Worm (Caenorhabditis elegans) whole organism, mixed stage, embryonic: ENCODE results near the gene F22F1.2.

Experiments
- M03D4.4 ChIP-seq: sonication (generic microtip); optimal IDR thresholded peaks from 2 replicates; lab custom pipeline; 2017; ENCODE audit warnings: mild to moderate bottlenecking, missing genetic modification characterization, missing compliant biosample characterization
- bed-3 ChIP-seq: fragments of 200-800 bp; sonication (Bioruptor generic); optimal IDR thresholded peaks from 3 replicates; lab custom pipeline; 2018; ENCODE audit warnings: mild to moderate bottlenecking, missing genetic modification characterization, moderate library complexity, missing compliant biosample characterization
- ceh-39 ChIP-seq: fragments of 150-350 bp; optimal IDR thresholded peaks from 2 replicates; lab custom pipeline; 2014; ENCODE audit warnings: missing biosample characterization, missing genetic modification characterization
- ceh-43 ChIP-seq: fragments of 200-800 bp; sonication (Bioruptor generic); optimal IDR thresholded peaks from 2 replicates; lab custom pipeline; 2018; ENCODE audit warnings: mild to moderate bottlenecking, missing genetic modification characterization, moderate library complexity, missing compliant biosample characterization
- ceh-83 ChIP-seq: fragments of 200-800 bp; sonication (Bioruptor generic); optimal IDR thresholded peaks from 2 replicates; lab custom pipeline; 2018; ENCODE audit warnings: mild to moderate bottlenecking, missing genetic modification characterization, missing compliant biosample characterization
- ces-1 ChIP-seq: fragments of 150-350 bp; optimal IDR thresholded peaks from 2 replicates; lab custom pipeline; 2014; ENCODE audit warnings: missing biosample characterization, missing genetic modification reagents, missing genetic modification characterization
- cnd-1 ChIP-seq: fragments of 200-800 bp; sonication (Bioruptor generic); optimal IDR thresholded peaks from 2 replicates; lab custom pipeline; 2018; ENCODE audit warnings: mild to moderate bottlenecking, missing genetic modification characterization, missing compliant biosample characterization
- drap-1 ChIP-seq: fragments of 200-800 bp; sonication (Bioruptor generic); optimal IDR thresholded peaks from 3 replicates; lab custom pipeline; 2018; ENCODE audit warnings: mild to moderate bottlenecking, missing genetic modification characterization, missing compliant biosample characterization
- elt-1 ChIP-seq: sonication (generic microtip); optimal IDR thresholded peaks from 2 replicates; lab custom pipeline; 2017; ENCODE audit warnings: missing genetic modification characterization, mild to moderate bottlenecking, missing compliant biosample characterization, antibody characterized with exemption, moderate library complexity, borderline replicate concordance; ENCODE audit not compliant: insufficient read depth
- elt-3 ChIP-seq: fragments of 150-350 bp; optimal IDR thresholded peaks from 2 replicates; lab custom pipeline; 2014; ENCODE audit warnings: missing biosample characterization, missing genetic modification characterization
- flh-1 ChIP-seq: fragments of 200-800 bp; sonication (Bioruptor generic); optimal IDR thresholded peaks from 2 replicates; lab custom pipeline; 2018; ENCODE audit warnings: mild to moderate bottlenecking, missing genetic modification characterization, moderate library complexity, missing compliant biosample characterization
- ham-2 ChIP-seq: fragments of 200-800 bp; sonication (Bioruptor generic); optimal IDR thresholded peaks from 2 replicates; lab custom pipeline; 2018; ENCODE audit warnings: mild to moderate bottlenecking, missing genetic modification characterization, missing compliant biosample characterization
- lin-13 ChIP-seq: fragments of 150-350 bp; optimal IDR thresholded peaks from 2 replicates; lab custom pipeline; 2014; ENCODE audit warnings: missing biosample characterization, missing genetic modification characterization
- lin-32 ChIP-seq: fragments of 200-800 bp; sonication (Bioruptor generic); optimal IDR thresholded peaks from 2 replicates; lab custom pipeline; 2018; ENCODE audit warnings: mild to moderate bottlenecking, missing genetic modification characterization, missing compliant biosample characterization
- lsy-2 ChIP-seq: fragments of 150-350 bp; optimal IDR thresholded peaks from 2 replicates; lab custom pipeline; 2014; ENCODE audit warnings: missing biosample characterization, missing genetic modification characterization
- mab-5 ChIP-seq: fragments of 150-350 bp; optimal IDR thresholded peaks from 2 replicates; lab custom pipeline; 2014; ENCODE audit warnings: missing biosample characterization, missing genetic modification characterization
- mep-1 ChIP-seq: fragments of 150-350 bp; optimal IDR thresholded peaks from 2 replicates; lab custom pipeline; 2017; ENCODE audit warnings: missing biosample characterization, missing genetic modification reagents, missing genetic modification characterization, inconsistent platforms
- nhr-12 ChIP-seq: fragments of 150-350 bp; optimal IDR thresholded peaks from 2 replicates; lab custom pipeline; 2014; ENCODE audit warnings: missing biosample characterization, missing genetic modification characterization
- nhr-2 ChIP-seq: fragments of 150-350 bp; optimal IDR thresholded peaks from 2 replicates; lab custom pipeline; 2014; ENCODE audit warnings: missing biosample characterization, missing genetic modification characterization
- nhr-237 ChIP-seq: fragments of 150-350 bp; optimal IDR thresholded peaks from 2 replicates; lab custom pipeline; 2014; ENCODE audit warnings: missing biosample characterization, missing genetic modification characterization
- nhr-28 ChIP-seq: fragments of 150-350 bp; optimal IDR thresholded peaks from 2 replicates; lab custom pipeline; 2014; ENCODE audit warnings: missing biosample characterization, missing genetic modification characterization
- nhr-76 ChIP-seq: sonication (generic microtip); optimal IDR thresholded peaks from 2 replicates; lab custom pipeline; 2017; ENCODE audit warnings: missing biosample characterization, missing genetic modification characterization
- pha-4 ChIP-seq: fragments of 150-350 bp; optimal IDR thresholded peaks from 2 replicates; lab custom pipeline; 2018; ENCODE audit warnings: missing biosample characterization, missing genetic modification reagents, missing genetic modification characterization
- sem-2 ChIP-seq: fragments of 200-800 bp; sonication (Bioruptor generic); optimal IDR thresholded peaks from 2 replicates; lab custom pipeline; 2018; ENCODE audit warnings: mild to moderate bottlenecking, missing genetic modification characterization, missing compliant biosample characterization
- snpc-4 ChIP-seq: fragments of 150-350 bp; optimal IDR thresholded peaks from 2 replicates; lab custom pipeline; 2014; ENCODE audit warnings: missing biosample characterization, missing genetic modification characterization
- sptf-1 ChIP-seq: sonication (generic microtip); optimal IDR thresholded peaks from 2 replicates; lab custom pipeline; 2017; ENCODE audit warnings: mild to moderate bottlenecking, missing genetic modification characterization, moderate library complexity, missing compliant biosample characterization
- unc-120 ChIP-seq: sonication (generic microtip); optimal IDR thresholded peaks from 2 replicates; lab custom pipeline; 2017; ENCODE audit warnings: missing genetic modification characterization, missing compliant biosample characterization; ENCODE audit not compliant: poor library complexity, severe bottlenecking
- unc-39 ChIP-seq: fragments of 150-350 bp; optimal IDR thresholded peaks from 2 replicates; lab custom pipeline; 2014; ENCODE audit warnings: missing biosample characterization, missing genetic modification characterization
- unc-62 ChIP-seq: fragments of 150-350 bp; optimal IDR thresholded peaks from 2 replicates; lab custom pipeline; 2014; ENCODE audit warnings: missing biosample characterization, missing genetic modification reagents, missing genetic modification characterization
- zip-8 ChIP-seq: fragments of 150-350 bp; optimal IDR thresholded peaks from 2 replicates; lab custom pipeline; 2014; ENCODE audit warnings: missing biosample characterization, missing genetic modification characterization
- ztf-11 ChIP-seq: fragments of 150-350 bp; optimal IDR thresholded peaks from 2 replicates; lab custom pipeline; 2014; ENCODE audit warnings: missing biosample characterization, missing genetic modification characterization

The F22F1.2 gene

DNA sequence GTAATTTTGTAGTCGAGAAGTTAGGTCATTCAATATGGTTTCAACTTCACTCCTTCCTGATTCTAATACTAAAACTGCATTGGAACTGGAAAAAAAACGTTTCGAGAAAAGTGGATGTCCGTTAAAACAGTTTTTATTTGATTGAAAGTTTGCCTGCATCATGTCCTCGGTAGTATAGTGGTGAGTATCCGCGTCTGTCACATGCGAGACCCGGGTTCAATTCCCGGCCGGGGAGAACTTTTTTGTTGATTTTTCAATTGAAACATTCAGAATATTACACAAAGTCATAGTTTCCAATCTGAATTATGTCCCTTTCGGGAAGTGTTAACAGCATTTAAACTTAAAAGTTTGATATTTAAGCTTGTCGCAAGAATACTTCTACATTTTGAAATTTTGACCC lies 1.5 kb downstream of the F22F1.2 start:
- TF ChIP-seq lsy-2 (tag; lab: Kevin White, UChicago) (no peak), zip-8 (tag; lab: Kevin White, UChicago) (no peak), unc-39 (no peak), unc-62 (GFP tag; lab: Kevin White, UChicago) (no peak), mep-1 (tag; lab: Kevin White, UChicago) (no peak), ham-2 (GFP tag; lab: Kevin White, UChicago) (no peak), nhr-76 (tag; lab: Kevin White, UChicago) (no peak), lin-32 (GFP tag; lab: Kevin White, UChicago) (no peak), ztf-11 (tag; lab: Kevin White, UChicago) (no peak), drap-1 (GFP tag; lab: Kevin White, UChicago) (no peak), nhr-28 (no peak), ceh-39 (tag; lab: Kevin White, UChicago) (no peak), snpc-4 (tag; lab: Kevin White, UChicago) (no peak), nhr-2 (tag; lab: Kevin White, UChicago) (no peak), mab-5 (no peak), nhr-12 (tag; lab: Kevin White, UChicago) (no peak), unc-120 (tag; lab: Kevin White, UChicago) (no peak), ceh-43 (GFP tag; lab: Kevin White, UChicago) (no peak), ceh-83 (GFP tag; lab: Kevin White, UChicago) (no peak), elt-3 (no peak)

DNA sequence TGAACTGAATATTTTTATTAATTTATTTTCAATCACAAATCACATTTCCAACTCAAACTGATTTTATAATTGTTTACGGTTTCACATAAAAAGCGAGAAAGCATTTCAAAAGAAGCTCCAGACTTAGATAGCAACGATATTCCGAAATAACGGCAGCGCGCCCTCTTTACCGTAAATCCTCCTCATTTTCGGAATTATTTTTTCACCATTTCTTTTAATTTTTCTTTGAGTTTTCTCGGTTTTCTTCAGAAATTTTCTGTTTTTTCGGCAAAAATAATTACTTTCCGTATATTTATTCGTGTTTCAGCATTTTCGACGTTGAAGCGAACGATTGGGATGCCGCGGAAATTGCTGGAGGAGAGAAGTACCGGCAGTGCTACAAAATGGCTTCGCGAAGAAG lies 3.1 kb downstream of the F22F1.2 start, which contains the start of gene C02B8.1:
Gene C02B8.1, plus strand, starts transcription at position 301 of the 400 bp plus-strand sequence.
- TF ChIP-seq lin-13 (tag; lab: Kevin White, UChicago) = no peak
- TF ChIP-seq, all 35 proteins: peak for 0

DNA sequence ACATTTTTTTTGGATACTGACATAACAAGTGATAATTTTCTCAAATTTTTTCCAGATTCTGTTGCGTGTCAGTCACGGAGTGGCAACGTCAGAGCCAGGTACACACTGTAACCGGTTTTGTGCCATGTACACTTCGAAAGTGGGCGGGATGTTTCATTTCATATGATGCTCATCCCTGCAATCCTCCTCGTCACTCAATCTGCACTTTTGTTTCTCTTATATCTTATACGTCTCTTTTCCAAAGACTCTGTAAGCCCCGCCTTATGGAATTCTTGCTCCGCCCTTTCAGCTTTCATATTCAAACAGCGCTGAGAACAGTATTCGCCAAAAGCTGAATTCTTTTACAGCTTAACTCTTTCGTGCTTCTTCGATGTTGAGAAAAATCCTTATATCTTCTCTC lies 11.4 kb downstream of the F22F1.2 start, which contains the start of gene C02B8.3:
Gene C02B8.3, plus strand, starts transcription at position 301 of the 400 bp plus-strand sequence.
- no peak for TF ChIP-seq cnd-1
- no peak for TF ChIP-seq unc-120 (tag; lab: Kevin White, UChicago)
- TF ChIP-seq elt-3 = no peak
- no peak for TF ChIP-seq ceh-43 (GFP tag; lab: Kevin White, UChicago)
- no peak for TF ChIP-seq nhr-237 (tag; lab: Kevin White, UChicago)
- no peak for TF ChIP-seq M03D4.4
- no peak for TF ChIP-seq mab-5
- no peak for TF ChIP-seq sem-2
- no peak for TF ChIP-seq ceh-83 (GFP tag; lab: Kevin White, UChicago)
- no peak for TF ChIP-seq snpc-4 (tag; lab: Kevin White, UChicago)
- TF ChIP-seq bed-3 (GFP tag; lab: Kevin White, UChicago) = no peak
- TF ChIP-seq lin-13 (tag; lab: Kevin White, UChicago) = no peak
- no peak for TF ChIP-seq lsy-2 (tag; lab: Kevin White, UChicago)
- TF ChIP-seq zip-8 (tag; lab: Kevin White, UChicago) = no peak
- no peak for TF ChIP-seq mep-1 (tag; lab: Kevin White, UChicago)
- no peak for TF ChIP-seq sptf-1 (tag; lab: Kevin White, UChicago)
- TF ChIP-seq nhr-76 (tag; lab: Kevin White, UChicago) = no peak
- TF ChIP-seq drap-1 (GFP tag; lab: Kevin White, UChicago) = no peak

- no peak for TF ChIP-seq sem-2
- TF ChIP-seq elt-1 (tag; lab: Kevin White, UChicago) = no peak
- no peak for TF ChIP-seq pha-4 (tag; lab: Kevin White, UChicago)
- TF ChIP-seq M03D4.4 = no peak
- TF ChIP-seq snpc-4 (tag; lab: Kevin White, UChicago) = no peak
- no peak for TF ChIP-seq cnd-1
- no peak for TF ChIP-seq lsy-2 (tag; lab: Kevin White, UChicago)
- no peak for TF ChIP-seq ceh-43 (GFP tag; lab: Kevin White, UChicago)
- TF ChIP-seq bed-3 (GFP tag; lab: Kevin White, UChicago) = no peak
- TF ChIP-seq unc-120 (tag; lab: Kevin White, UChicago) = no peak
- no peak for TF ChIP-seq ces-1
- no peak for TF ChIP-seq nhr-237 (tag; lab: Kevin White, UChicago)
- TF ChIP-seq lin-13 (tag; lab: Kevin White, UChicago) = no peak
- TF ChIP-seq ceh-83 (GFP tag; lab: Kevin White, UChicago) = no peak
- TF ChIP-seq lin-32 (GFP tag; lab: Kevin White, UChicago) = no peak
- no peak for TF ChIP-seq flh-1 (GFP tag; lab: Kevin White, UChicago)
- no peak for TF ChIP-seq mep-1 (tag; lab: Kevin White, UChicago)
- no peak for TF ChIP-seq sptf-1 (tag; lab: Kevin White, UChicago)
- no peak for TF ChIP-seq nhr-12 (tag; lab: Kevin White, UChicago)
Measured at ce11 chrX:8137779-8138178, 12.7 kb downstream of the F22F1.2 start, which contains the start of gene C02B8.7. Gene C02B8.7, minus strand, starts transcription at chrX:8137879.
